Worm (Caenorhabditis elegans) whole organism, late embryonic: ENCODE results near the gene lgc-17.
A peak's percentile ranks its signal among the peaks of the same experiment; 100 is the strongest.

Experiments
- C38D4.7 ChIP-seq: fragments of 200-800 bp; sonication (Bioruptor generic); optimal IDR thresholded peaks from 2 replicates; lab custom pipeline; 2018; ENCODE audit warnings: mild to moderate bottlenecking, missing genetic modification characterization, moderate library complexity, missing compliant biosample characterization
- K02D7.2 ChIP-seq: sonication (generic microtip); optimal IDR thresholded peaks from 2 replicates; lab custom pipeline; 2017; ENCODE audit warnings: mild to moderate bottlenecking, missing genetic modification characterization, missing compliant biosample characterization
- T23F11.4 ChIP-seq: fragments of 200-800 bp; sonication (Bioruptor generic); optimal IDR thresholded peaks from 2 replicates; lab custom pipeline; 2018; ENCODE audit warnings: mild to moderate bottlenecking, missing genetic modification characterization, missing compliant biosample characterization
- ahr-1 ChIP-seq: sonication (generic microtip); optimal IDR thresholded peaks from 2 replicates; lab custom pipeline; 2016; ENCODE audit warnings: missing genetic modification characterization, missing compliant biosample characterization
- ceh-14 ChIP-seq: sonication (generic microtip); optimal IDR thresholded peaks from 2 replicates; lab custom pipeline; 2016; ENCODE audit warnings: missing genotype, missing genetic modification characterization, missing compliant biosample characterization
- ceh-18 ChIP-seq: sonication (generic microtip); optimal IDR thresholded peaks from 2 replicates; lab custom pipeline; 2016; ENCODE audit warnings: missing genetic modification characterization, missing compliant biosample characterization
- ceh-2 ChIP-seq: sonication (generic microtip); optimal IDR thresholded peaks from 2 replicates; lab custom pipeline; 2016; ENCODE audit warnings: missing genotype, missing genetic modification characterization, missing compliant biosample characterization
- ceh-24 ChIP-seq: sonication (generic microtip); optimal IDR thresholded peaks from 2 replicates; lab custom pipeline; 2016; ENCODE audit warnings: mild to moderate bottlenecking, missing genetic modification characterization, missing compliant biosample characterization
- ceh-30 ChIP-seq: fragments of 150-350 bp; optimal IDR thresholded peaks from 2 replicates; lab custom pipeline; 2014; ENCODE audit warnings: missing biosample characterization, missing genetic modification characterization
- ceh-34 ChIP-seq: sonication (generic microtip); optimal IDR thresholded peaks from 2 replicates; lab custom pipeline; 2016; ENCODE audit warnings: mild to moderate bottlenecking, missing genetic modification characterization, missing compliant biosample characterization
- ceh-45 ChIP-seq: fragments of 200-800 bp; sonication (Bioruptor generic); IDR thresholded peaks from 2 replicates; pipeline ENCODE4 v1.3.6; 2022; ENCODE audit warnings: missing genetic modification reagents, missing genetic modification characterization, missing compliant biosample characterization
- ceh-48 ChIP-seq: sonication (generic microtip); optimal IDR thresholded peaks from 2 replicates; lab custom pipeline; 2016; ENCODE audit warnings: missing genetic modification characterization, inconsistent platforms, missing compliant biosample characterization
- ceh-6 ChIP-seq: fragments of 200-800 bp; sonication (Bioruptor generic); optimal IDR thresholded peaks from 2 replicates; lab custom pipeline; 2018; ENCODE audit warnings: mild to moderate bottlenecking, missing genetic modification characterization, missing compliant biosample characterization
- ceh-9 ChIP-seq: sonication (generic microtip); optimal IDR thresholded peaks from 2 replicates; lab custom pipeline; 2016; ENCODE audit warnings: mild to moderate bottlenecking, missing genetic modification characterization, inconsistent platforms, missing compliant biosample characterization
- che-1 ChIP-seq: sonication (generic microtip); optimal IDR thresholded peaks from 2 replicates; lab custom pipeline; 2016; ENCODE audit warnings: mild to moderate bottlenecking, missing genetic modification characterization, missing compliant biosample characterization
- dmd-4 ChIP-seq: sonication (generic microtip); optimal IDR thresholded peaks from 2 replicates; lab custom pipeline; 2016; ENCODE audit warnings: borderline replicate concordance, missing genetic modification characterization, missing compliant biosample characterization
- dve-1 ChIP-seq: sonication (generic microtip); optimal IDR thresholded peaks from 2 replicates; lab custom pipeline; 2017; ENCODE audit warnings: antibody characterized with exemption, mild to moderate bottlenecking, missing genetic modification characterization, missing compliant biosample characterization
- elt-4 ChIP-seq: sonication (generic microtip); optimal IDR thresholded peaks from 2 replicates; lab custom pipeline; 2016; ENCODE audit warnings: missing genetic modification characterization, missing compliant biosample characterization
- fkh-6 ChIP-seq: sonication (generic microtip); optimal IDR thresholded peaks from 2 replicates; lab custom pipeline; 2016; ENCODE audit warnings: missing genetic modification characterization, missing compliant biosample characterization
- hlh-13 ChIP-seq: fragments of 200-800 bp; sonication (Bioruptor generic); optimal IDR thresholded peaks from 2 replicates; lab custom pipeline; 2018; ENCODE audit warnings: mild to moderate bottlenecking, missing genetic modification characterization, missing compliant biosample characterization
- hlh-15 ChIP-seq: sonication (generic microtip); optimal IDR thresholded peaks from 2 replicates; lab custom pipeline; 2016; ENCODE audit warnings: missing genetic modification characterization, missing compliant biosample characterization
- hlh-6 ChIP-seq: sonication (generic microtip); optimal IDR thresholded peaks from 2 replicates; lab custom pipeline; 2016; ENCODE audit warnings: missing genotype, missing genetic modification characterization, missing compliant biosample characterization
- hlh-8 ChIP-seq: sonication (generic microtip); optimal IDR thresholded peaks from 2 replicates; lab custom pipeline; 2016; ENCODE audit warnings: missing genotype, missing genetic modification characterization, missing compliant biosample characterization
- lim-6 ChIP-seq: sonication (generic microtip); optimal IDR thresholded peaks from 2 replicates; lab custom pipeline; 2016; ENCODE audit warnings: missing genetic modification characterization, missing compliant biosample characterization
- lin-11 ChIP-seq: fragments of 200-800 bp; sonication (Bioruptor generic); optimal IDR thresholded peaks from 2 replicates; lab custom pipeline; 2018; ENCODE audit warnings: mild to moderate bottlenecking, missing genetic modification characterization, missing compliant biosample characterization
- madf-2 ChIP-seq: sonication (generic microtip); optimal IDR thresholded peaks from 2 replicates; lab custom pipeline; 2017; ENCODE audit warnings: missing genetic modification characterization, missing compliant biosample characterization
- mec-3 ChIP-seq: sonication (generic microtip); optimal IDR thresholded peaks from 2 replicates; lab custom pipeline; 2016; ENCODE audit warnings: borderline replicate concordance, missing genetic modification characterization, missing compliant biosample characterization
- nfya-1 ChIP-seq: sonication (generic microtip); optimal IDR thresholded peaks from 2 replicates; lab custom pipeline; 2017; ENCODE audit warnings: missing genetic modification characterization, mild to moderate bottlenecking, missing compliant biosample characterization, antibody characterized with exemption, moderate library complexity
- nhr-11 ChIP-seq: fragments of 150-350 bp; optimal IDR thresholded peaks from 2 replicates; lab custom pipeline; 2014; ENCODE audit warnings: missing biosample characterization, missing genetic modification characterization
- nhr-232 ChIP-seq: sonication (generic microtip); optimal IDR thresholded peaks from 2 replicates; lab custom pipeline; 2016; ENCODE audit warnings: missing genetic modification characterization, missing compliant biosample characterization
- npax-4 ChIP-seq: sonication (generic microtip); optimal IDR thresholded peaks from 2 replicates; lab custom pipeline; 2016; ENCODE audit warnings: missing genetic modification characterization, missing compliant biosample characterization
- odd-2 ChIP-seq: sonication (generic microtip); optimal IDR thresholded peaks from 2 replicates; lab custom pipeline; 2017; ENCODE audit warnings: antibody characterized with exemption, mild to moderate bottlenecking, missing genetic modification characterization, missing compliant biosample characterization
- pag-3 ChIP-seq: sonication (generic microtip); optimal IDR thresholded peaks from 2 replicates; lab custom pipeline; 2016; ENCODE audit warnings: missing compliant biosample characterization, missing genetic modification characterization, borderline replicate concordance
- pat-9 ChIP-seq: fragments of 200-800 bp; sonication (Bioruptor generic); optimal IDR thresholded peaks from 2 replicates; lab custom pipeline; 2018; ENCODE audit warnings: mild to moderate bottlenecking, missing genetic modification characterization, moderate library complexity, missing compliant biosample characterization
- pax-1 ChIP-seq: fragments of 150-350 bp; optimal IDR thresholded peaks from 2 replicates; lab custom pipeline; 2014; ENCODE audit warnings: missing biosample characterization, missing genetic modification characterization
- pha-2 ChIP-seq: sonication (generic microtip); optimal IDR thresholded peaks from 2 replicates; lab custom pipeline; 2017; ENCODE audit warnings: mild to moderate bottlenecking, missing genetic modification characterization, missing compliant biosample characterization
- pha-4 ChIP-seq: fragments of 150-350 bp; optimal IDR thresholded peaks from 2 replicates; lab custom pipeline; 2018; ENCODE audit warnings: missing biosample characterization, missing genetic modification reagents, missing genetic modification characterization
- pqm-1 ChIP-seq: sonication (generic microtip); optimal IDR thresholded peaks from 2 replicates; lab custom pipeline; 2016; ENCODE audit warnings: missing genetic modification characterization, missing compliant biosample characterization
- pros-1 ChIP-seq: fragments of 150-350 bp; optimal IDR thresholded peaks from 2 replicates; lab custom pipeline; 2014; ENCODE audit warnings: missing biosample characterization, missing genetic modification reagents, missing genetic modification characterization
- rnt-1 ChIP-seq: sonication (generic microtip); optimal IDR thresholded peaks from 2 replicates; lab custom pipeline; 2016; ENCODE audit warnings: missing genetic modification characterization, missing compliant biosample characterization
- sox-2 ChIP-seq: fragments of 200-800 bp; sonication (Bioruptor generic); IDR thresholded peaks from 2 replicates; pipeline ENCODE4 v1.3.6; 2022; ENCODE audit warnings: missing genetic modification reagents, missing genetic modification characterization, missing compliant biosample characterization
- sox-4 ChIP-seq: sonication (generic microtip); optimal IDR thresholded peaks from 2 replicates; lab custom pipeline; 2017; ENCODE audit warnings: mild to moderate bottlenecking, missing genetic modification characterization, inconsistent platforms, missing compliant biosample characterization
- syd-9 ChIP-seq: sonication (generic microtip); optimal IDR thresholded peaks from 2 replicates; lab custom pipeline; 2016; ENCODE audit warnings: mild to moderate bottlenecking, missing genetic modification characterization, moderate library complexity, missing compliant biosample characterization
- tbx-2 ChIP-seq: sonication (generic microtip); optimal IDR thresholded peaks from 2 replicates; lab custom pipeline; 2016; ENCODE audit warnings: missing genetic modification characterization, missing compliant biosample characterization
- unc-3 ChIP-seq, 2 experiments: fragments of 200-800 bp in 1 of 2; sonication (Bioruptor generic) in 1 of 2; sonication (generic microtip) in 1 of 2; conservative IDR thresholded peaks in 1 of 2; optimal IDR thresholded peaks in 1 of 2; 2 replicates each; pipeline versions ENCODE4 v1.3.6 to Lab custom; 2016 to 2022; ENCODE audit warnings: missing compliant biosample characterization in 2 of 2, missing genetic modification characterization in 2 of 2, missing genetic modification reagents in 1 of 2
- unc-55 ChIP-seq: sonication (generic microtip); optimal IDR thresholded peaks from 2 replicates; lab custom pipeline; 2017; ENCODE audit warnings: missing biosample characterization, missing genetic modification reagents, missing genetic modification characterization
- zip-5 ChIP-seq: sonication (generic microtip); optimal IDR thresholded peaks from 2 replicates; lab custom pipeline; 2016; ENCODE audit warnings: missing genetic modification characterization, missing compliant biosample characterization
- ztf-16 ChIP-seq: sonication (generic microtip); optimal IDR thresholded peaks from 2 replicates; lab custom pipeline; 2017; ENCODE audit warnings: missing genetic modification characterization, missing compliant biosample characterization

Gene lgc-17

ce11 chrX:12106004-12106403 is 15.4 kb upstream of the lgc-17 start (continued):
- peak; percentile 95 for TF ChIP-seq sox-2 (GFP tag; lab: Robert Waterston, UW)
- peak; percentile 97 for TF ChIP-seq ceh-6
- peak; percentile 98 for TF ChIP-seq unc-3 (GFP tag; conservative IDR thresholded peaks at IDR 0.05; lab: Robert Waterston, UW)
- TF ChIP-seq unc-3 (tag; optimal IDR thresholded peaks at IDR 0.05; lab: Kevin White, UChicago): peak; percentile 89
- peak; percentile 96 for TF ChIP-seq ceh-34 (tag; lab: Kevin White, UChicago)
- no peak; the same call in 1 of the 2 replicates for TF ChIP-seq ceh-45 (GFP tag; lab: Robert Waterston, UW)
- TF ChIP-seq nhr-11: no peak
- peak; percentile 13 for TF ChIP-seq pros-1 (tag; lab: Kevin White, UChicago)
- TF ChIP-seq odd-2: peak; percentile 57
- peak; percentile 82 for TF ChIP-seq ceh-9 (tag; lab: Kevin White, UChicago)
- peak; percentile 86 for TF ChIP-seq ceh-30 (tag; lab: Kevin White, UChicago)
- peak; percentile 95 for TF ChIP-seq tbx-2 (tag; lab: Kevin White, UChicago)
- peak; percentile 86 for TF ChIP-seq zip-5
- TF ChIP-seq pat-9: peak; percentile 96
- TF ChIP-seq lim-6 (tag; lab: Kevin White, UChicago): peak; percentile 93
- TF ChIP-seq hlh-6 (tag; lab: Kevin White, UChicago): peak; percentile 98
- peak; percentile 76 for TF ChIP-seq mec-3
- peak; percentile 95 for TF ChIP-seq hlh-8 (tag; lab: Kevin White, UChicago)
- TF ChIP-seq pqm-1 (tag; lab: Kevin White, UChicago): peak; percentile 82
- peak; percentile 94 for TF ChIP-seq syd-9 (tag; lab: Kevin White, UChicago)
- peak; percentile 89 for TF ChIP-seq ceh-48 (tag; lab: Kevin White, UChicago)
- TF ChIP-seq rnt-1: peak; percentile 94
- peak; percentile 83 for TF ChIP-seq nfya-1 (tag; lab: Kevin White, UChicago)
- peak; percentile 96 for TF ChIP-seq che-1 (tag; lab: Kevin White, UChicago)
- peak; percentile 95 for TF ChIP-seq sox-4 (tag; lab: Kevin White, UChicago)
- peak; percentile 94 for TF ChIP-seq ceh-2 (tag; lab: Kevin White, UChicago)
- peak; percentile 93 for TF ChIP-seq hlh-13
- peak; percentile 92 for TF ChIP-seq ceh-18 (tag; lab: Kevin White, UChicago)
- TF ChIP-seq elt-4 (tag; lab: Kevin White, UChicago): peak; percentile 77
- no peak for TF ChIP-seq pax-1 (tag; lab: Kevin White, UChicago)
- TF ChIP-seq dmd-4 (tag; lab: Kevin White, UChicago): peak; percentile 96
- peak; percentile 90 for TF ChIP-seq ahr-1 (tag; lab: Kevin White, UChicago)
- peak; percentile 98 for TF ChIP-seq ceh-14 (tag; lab: Kevin White, UChicago)
- TF ChIP-seq ztf-16: peak; percentile 97
- TF ChIP-seq ceh-24: peak; percentile 89
- no peak for TF ChIP-seq unc-55 (GFP tag; lab: Kevin White, UChicago)
- TF ChIP-seq nhr-232 (tag; lab: Kevin White, UChicago): peak; percentile 93
- peak; percentile 95 for TF ChIP-seq pha-2
- TF ChIP-seq C38D4.7 (GFP tag; lab: Kevin White, UChicago): peak; percentile 95
- TF ChIP-seq dve-1: peak; percentile 96
- TF ChIP-seq T23F11.4 (GFP tag; lab: Kevin White, UChicago): peak; percentile 94

ce11 chrX:12108517-12109216 is 12.7 kb upstream of the lgc-17 start, which contains the start of the genes W03G11.2 and lgc-13:
Gene W03G11.2, minus strand, starts transcription at chrX:12108617.
Gene lgc-13, plus strand, starts transcription at chrX:12109166.
- no peak for TF ChIP-seq sox-2 (GFP tag; lab: Robert Waterston, UW)
- no peak for TF ChIP-seq lin-11 (tag; lab: Kevin White, UChicago)
- TF ChIP-seq ztf-16: no peak
- TF ChIP-seq dmd-4 (tag; lab: Kevin White, UChicago): no peak
- TF ChIP-seq fkh-6 (tag; lab: Kevin White, UChicago): no peak
- TF ChIP-seq K02D7.2 (tag; lab: Kevin White, UChicago): no peak
- no peak for TF ChIP-seq hlh-15 (tag; lab: Kevin White, UChicago)
- no peak for TF ChIP-seq T23F11.4 (GFP tag; lab: Kevin White, UChicago)
- no peak for TF ChIP-seq elt-4 (tag; lab: Kevin White, UChicago)
- no peak for TF ChIP-seq mec-3
- TF ChIP-seq pha-4 (tag; lab: Kevin White, UChicago): no peak
- TF ChIP-seq che-1 (tag; lab: Kevin White, UChicago): no peak
- no peak for TF ChIP-seq syd-9 (tag; lab: Kevin White, UChicago)
- no peak for TF ChIP-seq ahr-1 (tag; lab: Kevin White, UChicago)
- no peak for TF ChIP-seq tbx-2 (tag; lab: Kevin White, UChicago)
- no peak for TF ChIP-seq nfya-1 (tag; lab: Kevin White, UChicago)
- no peak for TF ChIP-seq ceh-18 (tag; lab: Kevin White, UChicago)
- no peak for TF ChIP-seq npax-4 (tag; lab: Kevin White, UChicago)
- no peak for TF ChIP-seq madf-2 (tag; lab: Kevin White, UChicago)
- no peak for TF ChIP-seq pag-3
